Worm (Caenorhabditis elegans) whole organism, L4/young adult: Measurements from ENCODE around the gene C46A5.1.

Experiments
- dao-5 ChIP-seq: sonication (generic microtip); optimal IDR thresholded peaks from 2 replicates; lab custom pipeline; 2016; ENCODE audit warnings: missing genotype, missing genetic modification characterization, moderate library complexity, missing compliant biosample characterization
- him-1 ChIP-seq: sonication (generic microtip); optimal IDR thresholded peaks from 2 replicates; lab custom pipeline; 2016; ENCODE audit warnings: missing genotype, missing genetic modification reagents, missing genetic modification characterization, missing compliant biosample characterization

DNA sequence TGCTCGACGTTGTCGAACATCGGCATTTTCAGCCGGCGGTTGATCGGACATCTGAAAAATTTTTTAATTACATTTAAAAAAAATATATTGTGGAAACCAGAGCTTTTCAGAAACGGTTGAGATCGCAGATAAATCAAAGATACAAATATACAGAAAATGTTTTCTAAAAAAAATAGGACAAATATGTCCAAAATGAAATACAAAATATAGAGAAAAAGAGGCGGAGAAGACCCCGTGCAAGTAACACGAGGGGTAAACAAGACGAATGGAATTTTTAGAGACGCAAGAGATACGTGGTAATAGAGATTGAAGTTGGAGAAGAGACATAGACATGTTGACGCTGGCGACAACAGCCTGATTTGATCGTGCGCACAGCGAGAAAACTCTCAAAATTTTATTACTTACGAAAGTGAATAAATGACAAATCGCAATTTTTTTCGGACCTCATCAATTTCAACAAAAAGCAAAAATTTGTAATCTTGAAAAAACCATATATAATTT is 52.0 kb downstream of the C46A5.1 start, which contains the start of gene cdgs-1:
- TF ChIP-seq him-1 (no peak), dao-5 (no peak)
